Fruit fly (Drosophila melanogaster): ENCODE data around the gene Ns3.
A peak's percentile ranks its signal among the peaks of the same experiment; 100 is the strongest.

The Ns3 gene

DNA sequence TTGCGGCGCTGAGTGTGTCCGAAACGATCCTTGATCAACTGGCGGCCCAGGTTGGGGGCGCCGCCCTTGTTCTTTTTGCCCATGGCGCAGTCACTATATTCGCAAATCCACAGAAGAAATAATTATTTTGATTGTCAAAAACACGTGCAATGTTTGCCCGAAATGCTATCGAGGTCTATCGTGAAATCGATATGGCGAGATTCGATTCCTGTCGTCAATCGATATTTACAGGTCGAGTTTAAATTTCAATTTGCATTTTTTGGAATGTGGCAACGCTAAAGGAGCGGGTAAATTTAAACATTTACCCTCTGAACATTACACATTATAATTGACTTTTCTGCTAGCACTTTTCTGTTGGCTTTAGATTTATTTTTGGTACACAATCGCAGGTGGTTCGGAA lies at the start of gene Ns3 (continued):
- no peak for TF ChIP-seq Hr3 (GFP tag; optimal IDR thresholded peaks at IDR 0.05)
- TF ChIP-seq CG17186 (GFP tag; optimal IDR thresholded peaks at IDR 0.05), result no peak
- peak; percentile 64 for TF ChIP-seq sens (GFP tag)
- no peak for TF ChIP-seq CG2678 (tag; optimal IDR thresholded peaks at IDR 0.05)
- no peak for TF ChIP-seq HLH3B (GFP tag; IDR thresholded peaks at IDR 0.05)
- TF ChIP-seq vnd (GFP tag; IDR thresholded peaks at IDR 0.05; ENCODE audit: partially characterized antibody), result peak; percentile 84
- no peak for TF ChIP-seq pan (optimal IDR thresholded peaks at IDR 0.05)
- TF ChIP-seq pan (GFP tag; optimal IDR thresholded peaks at IDR 0.05 in 1 of 2, IDR thresholded peaks at IDR 0.05 in 1 of 2), result no peak
- TF ChIP-seq maf-S (GFP tag; optimal IDR thresholded peaks at IDR 0.05), result no peak
- TF ChIP-seq Hmx (GFP tag; optimal IDR thresholded peaks at IDR 0.05), result no peak
- TF ChIP-seq Ets65A (GFP tag), result no peak
- TF ChIP-seq CG12071 (GFP tag; optimal IDR thresholded peaks at IDR 0.05), result no peak
- TF ChIP-seq Hmr (GFP tag; optimal IDR thresholded peaks at IDR 0.05), result no peak
- no peak for TF ChIP-seq chm (GFP tag; IDR thresholded peaks at IDR 0.05)
- TF ChIP-seq Camta (GFP tag; optimal IDR thresholded peaks at IDR 0.05), result no peak
- no peak for TF ChIP-seq wdn (GFP tag; IDR thresholded peaks at IDR 0.05)
- no peak for TF ChIP-seq toy (GFP tag; IDR thresholded peaks at IDR 0.05)
- TF ChIP-seq Fer3 (tag; optimal IDR thresholded peaks at IDR 0.05), result no peak
- TF ChIP-seq CG2129 (GFP tag; IDR thresholded peaks at IDR 0.05; ENCODE audit: partially characterized antibody), result peak; percentile 49; the same call in 1 of the 2 replicates
- TF ChIP-seq lola (GFP tag; optimal IDR thresholded peaks at IDR 0.05), result no peak
- TF ChIP-seq CG12104 (GFP tag; optimal IDR thresholded peaks at IDR 0.05), result no peak
- TF ChIP-seq vvl (GFP tag; IDR thresholded peaks at IDR 0.05), result peak; percentile 95
- peak; percentile 96 for TF ChIP-seq Dref (GFP tag; IDR thresholded peaks at IDR 0.05)
- TF ChIP-seq klu (GFP tag; IDR thresholded peaks at IDR 0.05), result no peak
- no peak for TF ChIP-seq br (optimal IDR thresholded peaks at IDR 0.05)
- no peak for TF ChIP-seq CG17359 (tag; optimal IDR thresholded peaks at IDR 0.05)
- peak; percentile 86 for TF ChIP-seq hb (GFP tag; IDR thresholded peaks at IDR 0.05; ENCODE audit: partially characterized antibody)
- TF ChIP-seq grn (GFP tag; optimal IDR thresholded peaks at IDR 0.05), result no peak
- TF ChIP-seq en (GFP tag; optimal IDR thresholded peaks at IDR 0.05), result no peak
- TF ChIP-seq dm (GFP tag; optimal IDR thresholded peaks at IDR 0.05), result peak; percentile 93
- no peak for TF ChIP-seq Dad (GFP tag; optimal IDR thresholded peaks at IDR 0.05)
- no peak for TF ChIP-seq al (GFP tag; IDR thresholded peaks at IDR 0.05)
- TF ChIP-seq D19A (tag; optimal IDR thresholded peaks at IDR 0.05), result no peak
- no peak for TF ChIP-seq CG12744 (GFP tag; optimal IDR thresholded peaks at IDR 0.05)
- no peak for TF ChIP-seq Ravus (GFP tag; IDR thresholded peaks at IDR 0.05)
- no peak for TF ChIP-seq Stat92E (GFP tag; optimal IDR thresholded peaks at IDR 0.05)
- no peak for TF ChIP-seq CG3838 (GFP tag; optimal IDR thresholded peaks at IDR 0.05)
- no peak for TF ChIP-seq CG17802 (tag; optimal IDR thresholded peaks at IDR 0.05)
- TF ChIP-seq NFAT (GFP tag; IDR thresholded peaks at IDR 0.05), result no peak
- TF ChIP-seq Nf-YA (GFP tag; IDR thresholded peaks at IDR 0.05), result no peak
- no peak for TF ChIP-seq Nf-YC (tag; optimal IDR thresholded peaks at IDR 0.05)
- TF ChIP-seq CG4404 (GFP tag; IDR thresholded peaks at IDR 0.05), result no peak
- no peak for TF ChIP-seq CkIIα-i1 (GFP tag; IDR thresholded peaks at IDR 0.05)
- TF ChIP-seq CG3407 (GFP tag; optimal IDR thresholded peaks at IDR 0.05), result no peak
- no peak for TF ChIP-seq CG2202 (tag; optimal IDR thresholded peaks at IDR 0.05)
- TF ChIP-seq fru (optimal IDR thresholded peaks at IDR 0.05), result no peak
- TF ChIP-seq gro (GFP tag; optimal IDR thresholded peaks at IDR 0.05), result peak; percentile 10
- no peak for TF ChIP-seq CG9876 (GFP tag; optimal IDR thresholded peaks at IDR 0.05)
- no peak for TF ChIP-seq row (GFP tag; IDR thresholded peaks at IDR 0.05)
- no peak for TF ChIP-seq Hr78 (GFP tag; optimal IDR thresholded peaks at IDR 0.05)
- peak; percentile 89 for TF ChIP-seq zen2 (GFP tag; IDR thresholded peaks at IDR 0.05; ENCODE audit: partially characterized antibody)
- peak; percentile 88 for TF ChIP-seq chinmo (GFP tag; IDR thresholded peaks at IDR 0.05; ENCODE audit: partially characterized antibody)
- no peak for TF ChIP-seq Ssrp (tag; optimal IDR thresholded peaks at IDR 0.05)

All from whole organism, embryonic.